Worm (Caenorhabditis elegans) whole organism, late embryonic: ENCODE data around the gene nlp-25.

ENCODE experiments used
- C08G9.2 ChIP-seq: sonication (generic microtip); optimal IDR thresholded peaks from 2 replicates; lab custom pipeline; 2016; ENCODE audit warnings: mild to moderate bottlenecking, missing genetic modification characterization, moderate library complexity, missing compliant biosample characterization
- Y22D7AL.16 ChIP-seq: sonication (generic microtip); optimal IDR thresholded peaks from 2 replicates; lab custom pipeline; 2016; ENCODE audit warnings: missing genetic modification characterization, missing compliant biosample characterization
- ama-1 ChIP-seq: fragments of 150-350 bp; optimal IDR thresholded peaks from 2 replicates; lab custom pipeline; 2014
- ceh-22 ChIP-seq: sonication (generic microtip); optimal IDR thresholded peaks from 2 replicates; lab custom pipeline; 2017; ENCODE audit warnings: missing biosample characterization, missing genetic modification characterization
- fkh-10 ChIP-seq: fragments of 150-350 bp; optimal IDR thresholded peaks from 2 replicates; lab custom pipeline; 2014; ENCODE audit warnings: missing biosample characterization, missing genetic modification reagents, missing genetic modification characterization
- hlh-30 ChIP-seq: sonication (generic microtip); optimal IDR thresholded peaks from 2 replicates; lab custom pipeline; 2017; ENCODE audit warnings: antibody characterized with exemption, missing genetic modification characterization, missing compliant biosample characterization; ENCODE audit not compliant: insufficient read depth
- mec-3 ChIP-seq: sonication (generic microtip); optimal IDR thresholded peaks from 2 replicates; lab custom pipeline; 2016; ENCODE audit warnings: borderline replicate concordance, missing genetic modification characterization, missing compliant biosample characterization
- nfya-1 ChIP-seq: sonication (generic microtip); optimal IDR thresholded peaks from 2 replicates; lab custom pipeline; 2017; ENCODE audit warnings: missing genetic modification characterization, mild to moderate bottlenecking, missing compliant biosample characterization, antibody characterized with exemption, moderate library complexity
- pros-1 ChIP-seq: fragments of 150-350 bp; optimal IDR thresholded peaks from 2 replicates; lab custom pipeline; 2014; ENCODE audit warnings: missing biosample characterization, missing genetic modification reagents, missing genetic modification characterization
- tbx-2 ChIP-seq: sonication (generic microtip); optimal IDR thresholded peaks from 2 replicates; lab custom pipeline; 2016; ENCODE audit warnings: missing genetic modification characterization, missing compliant biosample characterization

DNA sequence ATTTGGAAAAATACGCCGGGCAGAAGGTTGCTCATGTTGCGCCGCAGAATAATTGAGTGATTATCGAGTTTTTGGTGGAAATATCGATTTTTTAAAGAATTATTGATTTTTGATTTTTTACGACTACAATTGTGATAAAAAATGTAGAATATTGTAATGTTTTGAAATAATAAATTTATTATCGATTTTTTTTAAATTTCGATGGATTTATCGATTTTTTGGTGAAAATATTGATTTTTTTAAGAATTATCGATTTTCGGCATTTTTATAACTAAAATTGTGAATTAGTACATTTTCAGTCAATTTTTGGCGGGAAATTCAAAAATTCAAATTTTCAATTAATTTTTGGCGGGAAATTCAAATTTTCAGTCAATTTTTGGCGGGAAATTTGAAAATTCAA lies 24.6 kb downstream of the nlp-25 start:
- TF ChIP-seq mec-3 (tag; lab: Kevin White, UChicago) (no peak), ama-1 (no peak), nfya-1 (tag; lab: Kevin White, UChicago) (no peak), pros-1 (tag; lab: Kevin White, UChicago) (no peak), Y22D7AL.16 (tag; lab: Kevin White, UChicago) (no peak), fkh-10 (GFP tag; lab: Kevin White, UChicago) (no peak), tbx-2 (tag; lab: Kevin White, UChicago) (no peak), ceh-22 (tag; lab: Kevin White, UChicago) (no peak), hlh-30 (tag; lab: Kevin White, UChicago) (no peak), C08G9.2 (tag; lab: Kevin White, UChicago) (no peak)
